Worm (Caenorhabditis elegans): ENCODE measurements around the gene usp-46.
A peak's percentile ranks its signal among the peaks of the same experiment; 100 is the strongest.

usp-46 gene

DNA sequence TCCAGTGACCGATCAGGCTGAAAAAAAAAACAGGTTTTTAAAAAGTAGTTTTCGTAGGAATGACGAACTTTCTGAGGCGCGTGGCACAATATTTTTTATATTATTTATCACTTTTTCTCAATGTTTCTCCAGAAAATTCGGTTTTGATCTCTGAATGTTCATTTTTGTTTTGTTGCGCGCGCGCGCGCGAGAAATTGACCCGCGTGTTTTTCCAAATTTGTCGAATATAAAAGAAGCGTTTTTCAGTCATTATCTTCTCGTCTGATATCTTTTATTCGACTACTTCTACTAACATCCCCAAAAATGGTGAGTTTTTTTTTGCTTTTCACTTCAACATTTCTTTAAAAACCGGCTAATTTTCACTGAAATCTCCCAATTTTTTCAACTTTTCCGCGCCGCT, 17.6 kb upstream of the usp-46 start, which contains the start of gene rmd-1:
rmd-1 (plus strand) TSS at position 247 of the 400 bp plus-strand sequence.
- TF ChIP-seq elt-3 (tag; optimal IDR thresholded peaks at IDR 0.05) (no peak), zip-8 (tag; optimal IDR thresholded peaks at IDR 0.05) (no peak)

ce11 chrIII:9760184-9760583, 16.2 kb upstream of the usp-46 start:
- TF ChIP-seq bed-3 (GFP tag; optimal IDR thresholded peaks at IDR 0.05): no peak
- TF ChIP-seq lin-32 (GFP tag; optimal IDR thresholded peaks at IDR 0.05): no peak

DNA sequence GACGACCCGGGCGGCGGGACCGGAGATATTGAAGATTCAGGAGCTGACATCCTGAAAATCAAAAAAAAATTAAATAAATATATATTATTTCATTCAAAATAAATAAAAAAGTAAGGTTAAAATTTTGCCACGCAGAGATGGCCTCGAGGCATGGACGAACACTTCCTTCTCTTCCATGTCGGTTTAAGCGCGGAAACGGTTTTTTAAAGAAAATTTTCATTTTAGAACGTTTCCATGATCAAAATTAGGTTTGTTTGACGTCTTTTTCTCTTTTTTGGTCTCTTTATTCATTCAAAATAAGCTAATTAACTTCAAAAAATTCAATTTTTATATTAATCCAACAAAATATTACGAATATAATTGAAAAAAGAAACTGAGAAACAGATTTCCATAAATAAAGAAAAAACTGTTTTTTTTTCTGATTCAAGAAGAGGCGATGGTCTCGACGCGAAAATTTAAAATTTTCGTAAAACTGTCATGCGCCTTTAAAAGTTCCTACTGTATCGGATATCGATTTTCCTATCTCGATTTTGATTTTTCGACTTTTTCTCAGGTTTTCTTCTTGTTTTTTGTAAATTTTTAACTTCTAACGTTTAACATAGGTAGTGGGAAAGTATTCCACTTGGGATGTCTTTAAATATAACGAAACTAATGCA, 14.2 kb upstream of the usp-46 start, which contains the start of gene gcc-2:
gcc-2 (minus strand) TSS at position 51 of the 656 bp plus-strand sequence.
- no peak for TF ChIP-seq elt-3 (tag; optimal IDR thresholded peaks at IDR 0.05)
- TF ChIP-seq nhr-237 (tag; optimal IDR thresholded peaks at IDR 0.05): no peak
- TF ChIP-seq nhr-76 (tag; optimal IDR thresholded peaks at IDR 0.05): no peak
- no peak for TF ChIP-seq sptf-1 (tag; optimal IDR thresholded peaks at IDR 0.05)
- no peak for TF ChIP-seq nhr-2 (tag; optimal IDR thresholded peaks at IDR 0.05)
- no peak for TF ChIP-seq lin-13 (tag; optimal IDR thresholded peaks at IDR 0.05)
- no peak for TF ChIP-seq mab-5 (tag; optimal IDR thresholded peaks at IDR 0.05)
- no peak for TF ChIP-seq bed-3 (GFP tag; optimal IDR thresholded peaks at IDR 0.05)

- TF ChIP-seq unc-39 (tag; optimal IDR thresholded peaks at IDR 0.05) (no peak), M03D4.4 (tag; optimal IDR thresholded peaks at IDR 0.05) (peak; percentile 19)
These were observed 11.7 kb upstream of the usp-46 start for ce11 chrIII:9764718-9765117.

DNA sequence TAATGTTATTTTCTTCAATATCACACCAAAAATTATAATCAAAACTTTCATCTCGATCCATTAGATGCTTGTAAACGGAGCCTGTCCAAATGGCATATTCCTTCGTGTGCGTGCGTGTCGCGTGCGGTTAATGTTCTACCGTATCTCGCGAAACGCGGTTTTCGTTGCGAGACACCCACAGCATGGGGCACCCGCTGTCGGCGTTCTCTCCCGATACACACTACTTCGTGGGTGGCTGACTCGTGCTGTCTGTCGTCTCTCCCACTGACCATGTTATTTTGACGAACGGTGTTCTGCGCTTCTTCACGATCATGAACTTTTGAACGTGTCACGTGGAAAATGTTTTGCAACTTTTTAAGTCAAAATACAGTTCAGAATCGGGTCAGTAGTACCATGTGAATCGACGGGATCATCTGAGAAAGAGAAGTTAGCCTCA, 10.9 kb upstream of the usp-46 start:
- TF ChIP-seq bed-3 (GFP tag; optimal IDR thresholded peaks at IDR 0.05) (peak; percentile 57), pha-4 (tag; optimal IDR thresholded peaks at IDR 0.05) (peak; percentile 98), nhr-2 (tag; optimal IDR thresholded peaks at IDR 0.05) (peak; percentile 25), elt-3 (tag; optimal IDR thresholded peaks at IDR 0.05) (peak; percentile 45), tbx-8 (GFP tag; optimal IDR thresholded peaks at IDR 0.05) (peak; percentile 86), lin-32 (GFP tag; optimal IDR thresholded peaks at IDR 0.05) (peak; percentile 83), ztf-11 (tag; optimal IDR thresholded peaks at IDR 0.05) (peak; percentile 92), sem-2 (GFP tag; optimal IDR thresholded peaks at IDR 0.05) (peak; percentile 82), nhr-12 (tag; optimal IDR thresholded peaks at IDR 0.05) (peak; percentile 75), mab-5 (tag; optimal IDR thresholded peaks at IDR 0.05) (peak; percentile 6), ces-1 (GFP tag; optimal IDR thresholded peaks at IDR 0.05) (peak; percentile 71), flh-1 (GFP tag; optimal IDR thresholded peaks at IDR 0.05) (no peak), blmp-1 (tag; optimal IDR thresholded peaks at IDR 0.05) (peak; percentile 48), zip-8 (tag; optimal IDR thresholded peaks at IDR 0.05) (no peak), lsy-2 (tag; optimal IDR thresholded peaks at IDR 0.05) (peak; percentile 99), ceh-83 (GFP tag; optimal IDR thresholded peaks at IDR 0.05) (peak; percentile 94), drap-1 (GFP tag; optimal IDR thresholded peaks at IDR 0.05) (peak; percentile 95), ceh-43 (GFP tag; optimal IDR thresholded peaks at IDR 0.05) (peak; percentile 80), snpc-4 (tag; optimal IDR thresholded peaks at IDR 0.05) (no peak), sptf-1 (tag; optimal IDR thresholded peaks at IDR 0.05) (peak; percentile 95), ham-2 (GFP tag; optimal IDR thresholded peaks at IDR 0.05) (peak; percentile 82), M03D4.4 (tag; optimal IDR thresholded peaks at IDR 0.05) (peak; percentile 93), nhr-76 (tag; optimal IDR thresholded peaks at IDR 0.05) (no peak), lin-13 (tag; optimal IDR thresholded peaks at IDR 0.05) (peak; percentile 97), unc-120 (tag; optimal IDR thresholded peaks at IDR 0.05; ENCODE audit: poor library complexity, severe bottlenecking) (peak; percentile 91), mep-1 (tag; optimal IDR thresholded peaks at IDR 0.05) (peak; percentile 95), unc-62 (GFP tag; optimal IDR thresholded peaks at IDR 0.05) (peak; percentile 81), nhr-28 (tag; optimal IDR thresholded peaks at IDR 0.05) (no peak), hlh-1 (tag; optimal IDR thresholded peaks at IDR 0.05) (peak; percentile 70), cnd-1 (tag; optimal IDR thresholded peaks at IDR 0.05) (peak; percentile 94), mls-2 (tag; optimal IDR thresholded peaks at IDR 0.05) (peak; percentile 92), nhr-237 (tag; optimal IDR thresholded peaks at IDR 0.05) (peak; percentile 86), unc-39 (tag; optimal IDR thresholded peaks at IDR 0.05) (peak; percentile 39), elt-1 (tag; optimal IDR thresholded peaks at IDR 0.05; ENCODE audit: borderline replicate concordance, insufficient read depth) (no peak), ceh-39 (tag; optimal IDR thresholded peaks at IDR 0.05) (peak; percentile 97)
